Fruit fly (Drosophila melanogaster) whole organism, prepupa: ENCODE results near the gene CG13454.
A peak's percentile ranks its signal among the peaks of the same experiment; 100 is the strongest.

Source experiments
- Blimp-1 ChIP-seq: fragments of 200-800 bp; sonication (Bioruptor generic); optimal IDR thresholded peaks from 3 replicates; lab custom pipeline; 2017; ENCODE audit warnings: missing biosample characterization, missing genetic modification characterization, mild to moderate bottlenecking, moderate library complexity, missing genetic modification reagents
- CG10631 ChIP-seq: fragments of 200-800 bp; sonication (Bioruptor generic); optimal IDR thresholded peaks from 2 replicates; lab custom pipeline; 2016; ENCODE audit warnings: missing biosample characterization, missing genetic modification characterization
- CG10669 ChIP-seq: fragments of 200-800 bp; sonication (Bioruptor generic); optimal IDR thresholded peaks from 3 replicates; lab custom pipeline; 2018; ENCODE audit warnings: missing biosample characterization, mild to moderate bottlenecking, missing genetic modification characterization, moderate library complexity
- CG11294 ChIP-seq: fragments of 200-800 bp; sonication (Bioruptor generic); IDR thresholded peaks from 2 replicates; pipeline ENCODE4 v1.3.6; 2022; ENCODE audit warnings: missing biosample characterization, missing genetic modification characterization
- CG11762 ChIP-seq: fragments of 200-800 bp; sonication (Bioruptor generic); optimal IDR thresholded peaks from 3 replicates; lab custom pipeline; 2016; ENCODE audit warnings: missing biosample characterization, missing genetic modification characterization; ENCODE audit not compliant: insufficient read depth
- CG11902 ChIP-seq: fragments of 200-800 bp; sonication (Bioruptor generic); optimal IDR thresholded peaks from 3 replicates; lab custom pipeline; 2016; ENCODE audit warnings: missing biosample characterization, missing genetic modification characterization
- CG1621 ChIP-seq: fragments of 200-800 bp; sonication (Bioruptor generic); optimal IDR thresholded peaks from 3 replicates; lab custom pipeline; 2018; ENCODE audit warnings: missing biosample characterization, mild to moderate bottlenecking, missing genetic modification characterization
- CG16779 ChIP-seq: fragments of 200-800 bp; sonication (Bioruptor generic); optimal IDR thresholded peaks from 3 replicates; lab custom pipeline; 2017; ENCODE audit warnings: missing biosample characterization, mild to moderate bottlenecking, missing genetic modification characterization
- CG3032 ChIP-seq: fragments of 200-800 bp; optimal IDR thresholded peaks from 2 replicates; lab custom pipeline; 2019; ENCODE audit warnings: missing biosample characterization, mild to moderate bottlenecking, missing genetic modification characterization, moderate library complexity
- CG31627 ChIP-seq: fragments of 200-800 bp; sonication (Bioruptor generic); optimal IDR thresholded peaks from 3 replicates; lab custom pipeline; 2016; ENCODE audit warnings: missing biosample characterization, missing genetic modification characterization
- CG32006 ChIP-seq: fragments of 200-800 bp; sonication (Bioruptor generic); optimal IDR thresholded peaks from 3 replicates; lab custom pipeline; 2017; ENCODE audit warnings: missing biosample characterization, mild to moderate bottlenecking, missing genetic modification characterization
- CG34406 ChIP-seq: fragments of 200-800 bp; sonication (Bioruptor generic); optimal IDR thresholded peaks from 3 replicates; lab custom pipeline; 2016; ENCODE audit warnings: missing biosample characterization, missing genetic modification characterization
- CG3919 ChIP-seq: fragments of 200-800 bp; sonication (Bioruptor generic); optimal IDR thresholded peaks from 3 replicates; lab custom pipeline; 2016; ENCODE audit warnings: missing biosample characterization, missing genetic modification characterization
- CG6163 ChIP-seq: fragments of 200-800 bp; sonication (Bioruptor generic); IDR thresholded peaks from 3 replicates; pipeline ENCODE4 v1.3.6; 2022; ENCODE audit warnings: missing biosample characterization, missing genetic modification characterization
- CG6276 ChIP-seq: fragments of 200-800 bp; sonication (Bioruptor generic); optimal IDR thresholded peaks from 2 replicates; lab custom pipeline; 2017; ENCODE audit warnings: missing biosample characterization, mild to moderate bottlenecking, missing genetic modification characterization
- CG6792 ChIP-seq: fragments of 200-800 bp; sonication (Bioruptor generic); optimal IDR thresholded peaks from 3 replicates; lab custom pipeline; 2016; ENCODE audit warnings: missing biosample characterization, missing genetic modification characterization
- CG6808 ChIP-seq: fragments of 200-800 bp; sonication (Bioruptor generic); optimal IDR thresholded peaks from 3 replicates; lab custom pipeline; 2017; ENCODE audit warnings: missing biosample characterization, missing genetic modification characterization, mild to moderate bottlenecking, moderate library complexity, missing genetic modification reagents
- CG7368 ChIP-seq: fragments of 200-800 bp; sonication (Bioruptor generic); optimal IDR thresholded peaks from 3 replicates; lab custom pipeline; 2016; ENCODE audit warnings: missing biosample characterization, missing genetic modification characterization
- CG8632 ChIP-seq: fragments of 200-800 bp; sonication (Bioruptor generic); optimal IDR thresholded peaks from 3 replicates; lab custom pipeline; 2016; ENCODE audit warnings: missing biosample characterization, missing genetic modification characterization
- CG9139 ChIP-seq: fragments of 200-800 bp; sonication (Bioruptor generic); optimal IDR thresholded peaks from 3 replicates; lab custom pipeline; 2017; ENCODE audit warnings: missing biosample characterization, mild to moderate bottlenecking, missing genetic modification characterization
- Eip78C ChIP-seq: fragments of 200-800 bp; sonication (Bioruptor generic); peaks from one replicate; lab custom pipeline; 2016; ENCODE audit warnings: missing biosample characterization, missing genetic modification characterization
- Eip93F ChIP-seq: fragments of 200-800 bp; sonication (Bioruptor generic); optimal IDR thresholded peaks from 2 replicates; lab custom pipeline; 2016; ENCODE audit warnings: missing biosample characterization, mild to moderate bottlenecking, missing genetic modification characterization
- Ets21C ChIP-seq: fragments of 200-800 bp; sonication (Bioruptor generic); optimal IDR thresholded peaks from 3 replicates; lab custom pipeline; 2016; ENCODE audit warnings: missing biosample characterization, missing genetic modification characterization
- Ets96B ChIP-seq: fragments of 200-800 bp; optimal IDR thresholded peaks from 2 replicates; lab custom pipeline; 2019; ENCODE audit warnings: missing biosample characterization, mild to moderate bottlenecking, missing genetic modification characterization, moderate library complexity
- Gug ChIP-seq: fragments of 200-800 bp; sonication (Bioruptor generic); IDR thresholded peaks from 2 replicates; pipeline ENCODE4 v1.3.6; 2022; ENCODE audit warnings: missing biosample characterization, missing genetic modification characterization
- Hr38 ChIP-seq: sonication (Bioruptor generic); optimal IDR thresholded peaks from 2 replicates; lab custom pipeline; 2016; ENCODE audit warnings: missing biosample characterization, missing genetic modification characterization
- Hr39 ChIP-seq: fragments of 200-800 bp; sonication (Bioruptor generic); optimal IDR thresholded peaks from 2 replicates; lab custom pipeline; 2016; ENCODE audit warnings: missing biosample characterization, missing genetic modification characterization
- Hr4 ChIP-seq: fragments of 200-800 bp; sonication (Bioruptor generic); optimal IDR thresholded peaks from 3 replicates; lab custom pipeline; 2016; ENCODE audit warnings: missing biosample characterization, missing genetic modification characterization
- Met ChIP-seq: fragments of 200-800 bp; sonication (Bioruptor generic); optimal IDR thresholded peaks from 3 replicates; lab custom pipeline; 2016; ENCODE audit warnings: missing biosample characterization, missing genetic modification characterization
- Smox ChIP-seq: fragments of 200-800 bp; sonication (Bioruptor generic); optimal IDR thresholded peaks from 3 replicates; lab custom pipeline; 2016; ENCODE audit warnings: missing biosample characterization, missing genetic modification characterization
- Sox102F ChIP-seq: fragments of 200-800 bp; sonication (Bioruptor generic); optimal IDR thresholded peaks from 2 replicates; lab custom pipeline; 2016; ENCODE audit warnings: missing biosample characterization, mild to moderate bottlenecking, missing genetic modification characterization
- Sox15 ChIP-seq: fragments of 200-800 bp; sonication (Bioruptor generic); optimal IDR thresholded peaks from 3 replicates; lab custom pipeline; 2016; ENCODE audit warnings: missing biosample characterization, missing genetic modification characterization
- acj6 ChIP-seq: fragments of 200-800 bp; sonication (Bioruptor generic); optimal IDR thresholded peaks from 3 replicates; lab custom pipeline; 2016; ENCODE audit warnings: missing biosample characterization, missing genetic modification characterization
- cyc ChIP-seq: fragments of 200-800 bp; sonication (Bioruptor generic); optimal IDR thresholded peaks from 3 replicates; lab custom pipeline; 2016; ENCODE audit warnings: missing biosample characterization, missing genetic modification characterization
- dac ChIP-seq: fragments of 200-800 bp; sonication (Bioruptor generic); optimal IDR thresholded peaks from 2 replicates; lab custom pipeline; 2017; ENCODE audit warnings: missing biosample characterization, mild to moderate bottlenecking, missing genetic modification characterization
- dsx ChIP-seq: fragments of 200-800 bp; optimal IDR thresholded peaks from 3 replicates; lab custom pipeline; 2019; ENCODE audit warnings: missing biosample characterization, mild to moderate bottlenecking, missing genetic modification characterization, moderate library complexity; ENCODE audit not compliant: poor library complexity, severe bottlenecking
- eg ChIP-seq: fragments of 200-800 bp; sonication (Bioruptor generic); IDR thresholded peaks from 3 replicates; pipeline ENCODE4 v1.3.6; 2022; ENCODE audit warnings: missing biosample characterization, missing genetic modification characterization
- fd59A ChIP-seq: fragments of 200-800 bp; sonication (Bioruptor generic); optimal IDR thresholded peaks from 2 replicates; lab custom pipeline; 2017; ENCODE audit warnings: missing biosample characterization, mild to moderate bottlenecking, missing genetic modification characterization, missing genetic modification reagents
- fd85E ChIP-seq: fragments of 200-800 bp; sonication (Bioruptor generic); optimal IDR thresholded peaks from 3 replicates; lab custom pipeline; 2016; ENCODE audit warnings: missing biosample characterization, missing genetic modification characterization
- fkh ChIP-seq: fragments of 200-800 bp; sonication (Bioruptor generic); optimal IDR thresholded peaks from 3 replicates; lab custom pipeline; 2017; ENCODE audit warnings: missing biosample characterization, mild to moderate bottlenecking, missing genetic modification characterization, moderate library complexity
- lz ChIP-seq: fragments of 200-800 bp; sonication (Bioruptor generic); optimal IDR thresholded peaks from 3 replicates; lab custom pipeline; 2016; ENCODE audit warnings: missing biosample characterization, missing genetic modification characterization
- net ChIP-seq: fragments of 200-800 bp; sonication (Bioruptor generic); optimal IDR thresholded peaks from 3 replicates; lab custom pipeline; 2016; ENCODE audit warnings: missing biosample characterization, missing genetic modification characterization
- salr ChIP-seq, 2 experiments: fragments of 200-800 bp; sonication (Bioruptor generic); optimal IDR thresholded peaks; 3 replicates each; lab custom pipeline; 2016 to 2018; ENCODE audit warnings: missing biosample characterization in 2 of 2, missing genetic modification characterization in 2 of 2, mild to moderate bottlenecking in 1 of 2
- ss ChIP-seq, 2 experiments: fragments of 200-800 bp; sonication (Bioruptor generic); optimal IDR thresholded peaks; 2 replicates in 1 of 2; 3 replicates in 1 of 2; lab custom pipeline; 2017 to 2018; ENCODE audit warnings: mild to moderate bottlenecking in 2 of 2, missing biosample characterization in 2 of 2, missing genetic modification characterization in 2 of 2, moderate library complexity in 1 of 2
- svp ChIP-seq: fragments of 200-800 bp; sonication (Bioruptor generic); peaks from one replicate; lab custom pipeline; 2016; ENCODE audit warnings: missing biosample characterization, missing genetic modification characterization
- topi ChIP-seq: fragments of 200-800 bp; sonication (Bioruptor generic); optimal IDR thresholded peaks from 3 replicates; lab custom pipeline; 2016; ENCODE audit warnings: missing biosample characterization, missing genetic modification characterization
- vri ChIP-seq: fragments of 200-800 bp; sonication (Bioruptor generic); optimal IDR thresholded peaks from 3 replicates; lab custom pipeline; 2016; ENCODE audit warnings: missing biosample characterization, mild to moderate bottlenecking, missing genetic modification characterization

The CG13454 gene

DNA sequence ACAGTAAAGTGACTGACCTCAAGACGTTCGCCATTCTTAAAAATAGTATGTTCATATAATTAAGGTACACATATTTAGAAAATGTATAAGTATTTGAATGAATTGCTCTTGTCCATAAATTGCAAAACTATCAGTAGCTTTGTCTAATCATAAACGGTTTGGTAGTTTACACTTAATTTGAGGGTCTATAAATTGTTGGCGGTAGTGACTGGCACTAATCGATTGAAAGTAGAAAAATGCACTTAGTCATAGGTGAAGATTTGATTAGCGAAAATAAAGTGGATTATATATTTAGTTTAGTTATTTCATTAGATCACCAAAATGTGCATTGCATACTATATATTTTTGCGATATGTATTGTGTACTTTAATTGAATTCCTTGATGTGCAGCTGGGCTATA lies 3.1 kb downstream of the CG13454 start:
- TF ChIP-seq CG9139 (GFP tag; lab: Kevin White, UChicago) (no peak), fkh (GFP tag; lab: Kevin White, UChicago) (no peak), net (GFP tag; lab: Kevin White, UChicago) (no peak), CG3032 (tag; lab: Kevin White, UChicago) (no peak), dac (GFP tag; lab: Kevin White, UChicago) (no peak), salr (GFP tag; optimal IDR thresholded peaks at IDR 0.05; lab: Kevin White, UChicago) (no peak), svp (no peak), Eip78C (GFP tag; lab: Kevin White, UChicago) (no peak), CG32006 (GFP tag; lab: Kevin White, UChicago) (no peak), CG6808 (GFP tag; lab: Kevin White, UChicago) (no peak), CG6792 (no peak), CG11902 (GFP tag; lab: Kevin White, UChicago) (no peak), Ets96B (tag; lab: Kevin White, UChicago) (no peak), Smox (GFP tag; lab: Kevin White, UChicago) (no peak), cyc (no peak)
- TF ChIP-seq, all 60 proteins: peak for 0

DNA sequence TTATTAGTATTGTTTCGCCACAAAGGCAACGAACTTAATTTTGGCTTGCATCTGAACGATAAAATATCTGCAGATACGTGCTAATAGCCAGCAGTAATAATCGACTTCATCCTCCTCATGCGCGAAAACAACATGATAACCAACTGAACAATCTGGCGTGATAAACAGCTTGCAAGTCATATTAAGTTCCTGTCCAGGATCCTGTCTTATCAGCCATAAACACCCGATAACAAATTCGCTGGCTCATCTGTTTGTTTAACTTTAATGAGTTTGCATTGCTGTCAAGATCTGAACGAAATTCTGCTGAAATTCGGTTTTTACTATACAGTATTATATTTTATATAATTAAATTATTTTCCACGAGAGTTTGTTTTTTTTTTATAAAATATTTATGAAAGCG lies 3.6 kb downstream of the CG13454 start:
- no peak for TF ChIP-seq topi (GFP tag; lab: Kevin White, UChicago)
- TF ChIP-seq CG16779 (tag; lab: Kevin White, UChicago) = no peak
- TF ChIP-seq Hr4 (GFP tag; lab: Kevin White, UChicago) = no peak
- TF ChIP-seq CG31627 = no peak
- TF ChIP-seq CG11762 = no peak
- TF ChIP-seq CG1621 = no peak
- TF ChIP-seq fd59A (GFP tag; lab: Kevin White, UChicago) = no peak
- TF ChIP-seq Gug (GFP tag; lab: Robert Waterston, UW) = no peak
- no peak for TF ChIP-seq CG11294 (GFP tag; lab: Robert Waterston, UW)
- no peak for TF ChIP-seq lz
- TF ChIP-seq Blimp-1 (GFP tag; lab: Kevin White, UChicago) = no peak
- TF ChIP-seq eg (GFP tag; lab: Robert Waterston, UW) = no peak
- no peak for TF ChIP-seq CG10669 (GFP tag; lab: Kevin White, UChicago)

- TF ChIP-seq lz (no peak), CG11294 (GFP tag; lab: Robert Waterston, UW) (no peak), Met (GFP tag; lab: Kevin White, UChicago) (peak; percentile 11), CG3919 (GFP tag; lab: Kevin White, UChicago) (no peak), Hr4 (GFP tag; lab: Kevin White, UChicago) (no peak), Sox102F (peak; percentile 37), CG6808 (GFP tag; lab: Kevin White, UChicago) (no peak), svp (no peak), Ets96B (tag; lab: Kevin White, UChicago) (no peak), cyc (no peak), Eip78C (GFP tag; lab: Kevin White, UChicago) (peak; percentile 76), CG8632 (GFP tag; lab: Kevin White, UChicago) (no peak), Hr39 (GFP tag; lab: Kevin White, UChicago) (no peak), CG7368 (GFP tag; lab: Kevin White, UChicago) (no peak), dsx (no peak), Hr38 (GFP tag; lab: Kevin White, UChicago) (no peak), CG9139 (GFP tag; lab: Kevin White, UChicago) (no peak), Sox15 (GFP tag; lab: Kevin White, UChicago) (no peak), CG6276 (no peak), eg (GFP tag; lab: Robert Waterston, UW) (no peak), acj6 (GFP tag; lab: Kevin White, UChicago) (no peak), CG6163 (GFP tag; lab: Robert Waterston, UW) (no peak), fkh (GFP tag; lab: Kevin White, UChicago) (no peak), CG34406 (GFP tag; lab: Kevin White, UChicago) (no peak), Ets21C (no peak), vri (GFP tag; lab: Kevin White, UChicago) (peak; percentile 24), CG32006 (GFP tag; lab: Kevin White, UChicago) (no peak), fd85E (GFP tag; lab: Kevin White, UChicago) (no peak), fd59A (GFP tag; lab: Kevin White, UChicago) (no peak), ss (GFP tag; optimal IDR thresholded peaks at IDR 0.05; lab: Kevin White, UChicago) (peak; percentile 39 to 44), Gug (GFP tag; lab: Robert Waterston, UW) (no peak), CG10631 (GFP tag; lab: Kevin White, UChicago) (no peak), CG11902 (GFP tag; lab: Kevin White, UChicago) (no peak), Eip93F (GFP tag; lab: Kevin White, UChicago) (peak; percentile 33)
Measured at dm6 chr3L:15511688-15512250, 5.1 kb downstream of the CG13454 start.
